Worm (Caenorhabditis elegans): ENCODE results near the gene lgc-5.
"Not testable (repeated sequence)": the region's sequence is repeated elsewhere in the genome, so short reads cannot be mapped to it uniquely, and the experiment has no call there.

Gene lgc-5

DNA sequence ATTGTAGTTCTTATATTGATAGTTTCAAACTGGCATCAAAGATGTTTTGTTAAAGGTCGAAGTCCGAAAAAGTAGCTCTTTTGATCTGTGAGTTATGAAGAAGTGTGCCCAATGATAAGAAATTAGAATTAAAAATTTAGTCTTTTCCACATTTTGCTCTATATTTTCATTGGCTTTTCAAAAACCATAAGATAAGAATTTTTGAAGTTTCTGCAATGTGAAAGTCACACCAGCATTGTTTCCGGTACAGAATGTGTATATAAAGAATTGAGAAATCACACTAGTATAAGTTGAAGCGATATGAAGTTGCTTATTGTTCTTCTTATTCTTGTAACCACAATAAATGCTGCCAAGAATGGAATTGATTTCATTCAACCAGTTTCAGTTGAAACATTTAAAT is 10.0 kb upstream of the lgc-5 start, which contains the start of gene lys-10:
Gene lys-10, plus strand, starts transcription at position 301 of the 400 bp plus-strand sequence.
- TF ChIP-seq dao-5 (tag; optimal IDR thresholded peaks at IDR 0.05) (no peak), W03F9.2 (tag; optimal IDR thresholded peaks at IDR 0.05) (no peak), him-1 (tag; optimal IDR thresholded peaks at IDR 0.05) (no peak)

DNA sequence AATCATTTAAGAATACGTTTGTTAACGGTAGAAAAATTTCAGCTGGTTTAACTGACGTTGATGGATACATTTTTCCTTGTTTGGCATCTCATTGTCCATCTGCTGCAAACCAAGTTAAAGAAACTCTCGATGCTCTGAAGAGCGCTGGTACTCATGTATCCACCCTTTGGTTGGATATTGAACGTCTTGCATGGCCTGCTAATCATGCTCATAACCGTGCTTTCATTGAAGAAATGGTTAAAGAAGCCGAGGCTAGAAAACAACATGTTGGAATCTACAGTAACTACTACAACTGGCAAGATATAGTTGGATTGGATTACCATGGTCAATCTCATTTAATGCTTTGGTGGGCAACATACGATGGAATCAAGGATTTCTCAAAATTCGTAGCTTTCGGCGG is 9.5 kb upstream of the lgc-5 start:
- TF ChIP-seq W03F9.2 (tag; optimal IDR thresholded peaks at IDR 0.05): no peak
- TF ChIP-seq him-1 (tag; optimal IDR thresholded peaks at IDR 0.05): no peak
- no peak for TF ChIP-seq dao-5 (tag; optimal IDR thresholded peaks at IDR 0.05)

DNA sequence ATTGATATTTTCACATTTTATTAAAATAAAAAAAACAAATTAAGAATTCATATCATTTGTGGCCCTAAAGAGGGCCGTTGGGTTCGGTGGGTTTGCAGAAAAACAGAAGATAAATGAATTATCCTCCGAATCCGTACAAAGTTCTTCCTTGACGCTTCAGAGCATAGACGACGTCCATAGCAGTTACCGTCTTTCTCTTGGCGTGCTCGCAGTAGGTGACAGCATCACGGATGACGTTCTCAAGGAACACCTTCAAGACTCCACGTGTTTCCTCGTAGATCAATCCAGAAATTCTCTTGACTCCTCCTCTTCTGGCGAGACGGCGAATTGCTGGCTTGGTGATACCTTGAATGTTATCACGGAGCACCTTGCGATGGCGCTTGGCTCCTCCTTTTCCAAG is 8.9 kb upstream of the lgc-5 start:
- TF ChIP-seq W03F9.2 (tag; optimal IDR thresholded peaks at IDR 0.05) (no peak), dao-5 (tag; optimal IDR thresholded peaks at IDR 0.05) (no peak), him-1 (tag; optimal IDR thresholded peaks at IDR 0.05) (no peak)

DNA sequence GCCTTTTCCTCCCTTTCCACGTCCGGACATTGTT is 8.7 kb upstream of the lgc-5 start, which contains the start of gene his-31:
Gene his-31, minus strand, starts transcription at position 30 of the 34 bp plus-strand sequence.
- TF ChIP-seq W03F9.2 (tag; optimal IDR thresholded peaks at IDR 0.05): no peak

DNA sequence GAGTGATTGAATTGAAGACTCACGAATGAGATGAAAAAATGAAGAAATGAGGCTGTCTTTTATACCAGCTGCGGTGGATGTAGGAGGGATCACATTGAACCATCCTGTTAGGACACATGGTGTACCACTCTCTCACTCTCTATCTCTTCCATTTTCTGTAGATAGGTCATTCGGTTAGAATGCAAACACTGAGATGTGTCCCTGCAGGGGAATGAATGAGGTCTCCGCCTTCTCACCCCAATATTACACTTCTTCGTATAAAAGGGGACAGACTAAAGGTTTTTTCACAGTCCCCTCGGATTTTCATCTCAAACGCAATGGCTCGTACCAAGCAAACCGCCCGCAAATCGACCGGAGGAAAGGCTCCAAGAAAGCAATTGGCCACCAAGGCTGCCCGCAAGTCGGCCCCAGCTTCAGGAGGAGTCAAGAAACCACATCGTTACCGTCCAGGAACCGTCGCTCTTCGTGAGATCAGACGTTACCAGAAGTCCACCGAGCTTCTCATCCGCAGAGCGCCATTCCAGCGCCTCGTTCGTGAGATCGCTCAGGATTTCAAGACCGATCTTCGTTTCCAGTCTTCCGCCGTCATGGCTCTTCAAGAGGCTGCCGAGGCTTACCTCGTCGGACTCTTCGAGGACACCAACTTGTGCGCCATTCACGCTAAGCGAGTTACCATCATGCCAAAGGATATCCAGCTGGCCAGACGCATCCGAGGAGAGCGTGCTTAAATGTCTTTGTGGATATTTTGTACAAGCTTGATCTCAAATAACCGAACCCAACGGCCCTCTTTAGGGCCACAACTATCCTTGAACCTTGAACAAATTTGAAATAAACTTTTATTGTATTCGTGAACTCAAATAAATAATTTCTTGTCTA is 8.3 kb upstream of the lgc-5 start, which contains the start of gene his-32:
Gene his-32, plus strand, starts transcription at position 318 of the 876 bp plus-strand sequence.
- no peak for TF ChIP-seq him-1 (tag; optimal IDR thresholded peaks at IDR 0.05)
- no peak for TF ChIP-seq dao-5 (tag; optimal IDR thresholded peaks at IDR 0.05)
- TF ChIP-seq W03F9.2 (tag; optimal IDR thresholded peaks at IDR 0.05): no peak

DNA sequence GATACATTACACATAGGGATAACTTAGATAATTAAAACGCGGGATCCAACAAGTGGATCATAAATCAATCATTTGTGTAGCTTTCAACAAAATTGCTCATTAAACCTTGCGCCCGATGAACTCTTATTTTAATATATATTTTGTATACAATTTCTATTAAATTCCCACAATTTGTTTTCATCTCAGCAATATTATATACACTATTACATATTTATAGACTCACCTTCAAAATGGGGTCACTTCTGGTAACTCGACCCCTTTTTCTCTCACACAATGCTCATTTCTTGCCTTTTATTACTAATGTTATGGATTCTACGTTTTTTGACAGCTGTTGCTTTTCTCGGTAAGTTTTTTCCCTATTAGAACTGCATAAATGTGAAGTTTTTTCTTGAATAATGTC is 2.8 kb upstream of the lgc-5 start, which contains the start of gene lgc-6:
Gene lgc-6, plus strand, starts transcription at position 301 of the 400 bp plus-strand sequence.
- TF ChIP-seq him-1 (tag; optimal IDR thresholded peaks at IDR 0.05) (no peak), dao-5 (tag; optimal IDR thresholded peaks at IDR 0.05) (no peak), W03F9.2 (tag; optimal IDR thresholded peaks at IDR 0.05) (no peak)

DNA sequence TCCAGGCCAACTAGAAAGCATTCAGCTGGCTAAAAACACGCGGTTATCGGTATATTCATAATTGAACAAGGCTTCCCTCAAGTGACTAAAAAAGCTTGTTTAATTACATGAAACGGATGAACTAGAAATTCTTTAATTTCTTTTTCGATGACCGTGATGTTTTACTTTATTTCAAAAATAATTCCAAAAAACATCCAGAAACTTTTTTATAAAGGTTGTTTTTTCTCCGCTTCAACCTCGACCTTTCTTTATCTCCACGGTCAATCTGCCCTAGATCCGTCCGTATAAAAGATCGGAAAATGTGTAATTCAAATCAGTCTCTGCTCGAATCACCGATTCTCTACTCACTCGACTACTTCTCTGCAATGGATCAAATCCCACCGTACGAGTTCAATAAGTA is 3.0 kb downstream of the lgc-5 start, which contains the start of gene F17E9.5:
Gene F17E9.5, plus strand, starts transcription at position 301 of the 400 bp plus-strand sequence.
- TF ChIP-seq dao-5 (tag; optimal IDR thresholded peaks at IDR 0.05) (no peak), W03F9.2 (tag; optimal IDR thresholded peaks at IDR 0.05) (no peak)

DNA sequence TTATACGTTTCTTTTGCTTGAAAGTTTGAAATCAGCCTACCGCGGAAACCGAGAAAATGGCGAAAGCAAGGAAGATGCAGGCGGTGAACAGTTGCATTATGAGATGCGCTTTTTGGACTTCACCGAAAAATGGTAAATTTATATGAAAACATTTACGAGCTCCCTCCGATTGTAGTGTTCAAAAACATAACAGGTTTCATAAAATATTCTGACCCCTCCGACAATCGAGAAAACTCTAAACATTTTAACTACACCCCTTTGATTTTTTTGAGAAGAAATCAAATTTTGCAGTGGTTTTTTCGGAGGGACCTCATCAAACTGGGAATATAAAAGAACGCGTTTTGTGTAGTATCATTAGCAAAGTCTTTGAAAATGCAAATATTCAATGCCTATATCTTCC is 4.6 kb downstream of the lgc-5 start, which contains the start of the genes F17E9.18 and F17E9.15:
Gene F17E9.18, minus strand, starts transcription at position 101 of the 400 bp plus-strand sequence.
Gene F17E9.15, plus strand, starts transcription at position 368 of the 400 bp plus-strand sequence.
- no peak for TF ChIP-seq W03F9.2 (tag; optimal IDR thresholded peaks at IDR 0.05)
- TF ChIP-seq him-1 (tag; optimal IDR thresholded peaks at IDR 0.05): no peak
- no peak for TF ChIP-seq dao-5 (tag; optimal IDR thresholded peaks at IDR 0.05)

DNA sequence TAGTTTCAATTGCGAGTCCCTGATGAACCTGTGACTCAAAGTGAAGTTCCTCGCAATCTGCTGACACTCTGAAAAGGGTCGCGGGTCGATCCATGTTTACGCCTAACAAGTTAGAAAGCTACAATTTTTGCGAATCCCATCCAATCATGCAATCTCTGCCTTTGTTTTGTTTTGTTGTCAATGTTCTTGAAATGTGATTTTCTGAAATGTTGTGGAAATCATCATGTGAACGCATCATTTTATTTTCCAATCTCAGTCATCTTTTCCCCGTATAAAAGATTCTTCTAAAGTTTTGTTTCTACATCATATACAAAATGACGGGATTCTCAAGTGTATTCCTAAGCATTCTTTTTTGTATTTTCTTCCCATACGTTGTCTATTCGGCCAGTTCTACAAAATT is 5.6 kb downstream of the lgc-5 start, which contains the start of gene F17E9.4:
Gene F17E9.4, plus strand, starts transcription at position 301 of the 400 bp plus-strand sequence.
- TF ChIP-seq W03F9.2 (tag; optimal IDR thresholded peaks at IDR 0.05): no peak
- no peak for TF ChIP-seq dao-5 (tag; optimal IDR thresholded peaks at IDR 0.05)
- TF ChIP-seq him-1 (tag; optimal IDR thresholded peaks at IDR 0.05): no peak

DNA sequence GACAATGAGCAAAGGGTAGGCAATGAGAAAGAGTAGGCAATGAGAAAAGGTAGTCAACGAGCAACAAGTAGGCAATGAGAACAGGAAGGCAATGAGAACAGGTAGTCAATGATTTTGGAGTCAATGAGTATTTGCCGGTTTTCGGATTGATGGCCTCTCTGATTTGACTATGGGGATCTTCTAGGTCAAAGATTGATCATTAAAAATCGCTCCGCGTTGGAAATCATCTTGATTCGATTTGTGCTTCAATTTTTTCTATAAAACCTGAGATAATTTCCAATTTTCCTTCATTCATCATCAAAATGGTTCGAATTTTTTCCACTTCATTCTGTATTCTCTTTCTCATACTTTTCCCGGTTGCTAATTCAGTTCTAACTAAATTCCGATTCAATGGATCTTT is 9.6 kb downstream of the lgc-5 start, which contains the start of gene F17E9.16:
Gene F17E9.16, plus strand, starts transcription at position 301 of the 400 bp plus-strand sequence.
- not testable (repeated sequence) for TF ChIP-seq him-1, dao-5, W03F9.2 (tag; optimal IDR thresholded peaks at IDR 0.05)

DNA sequence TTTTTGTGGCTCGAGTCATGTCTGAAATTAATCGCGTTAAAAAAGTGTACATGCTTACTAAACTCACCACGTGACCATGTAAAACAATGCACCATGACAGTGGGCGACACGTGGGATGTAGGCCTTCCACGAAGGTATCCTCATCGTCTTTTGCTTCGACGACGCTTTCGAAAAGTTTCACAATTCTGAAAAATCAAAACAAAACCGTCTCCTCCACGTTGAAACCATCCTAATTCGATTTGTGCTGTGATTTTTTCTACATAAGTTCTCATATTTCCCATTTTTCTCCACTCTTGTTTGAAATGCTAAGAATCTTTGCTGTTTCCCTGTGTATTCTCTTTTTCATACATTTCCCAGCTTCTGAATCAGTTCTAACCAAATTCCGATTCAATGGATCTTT is 12.1 kb downstream of the lgc-5 start, which contains the start of gene F17E9.3:
Gene F17E9.3, plus strand, starts transcription at position 301 of the 400 bp plus-strand sequence.
- no peak for TF ChIP-seq W03F9.2 (tag; optimal IDR thresholded peaks at IDR 0.05)
- TF ChIP-seq dao-5 (tag; optimal IDR thresholded peaks at IDR 0.05): no peak
- no peak for TF ChIP-seq him-1 (tag; optimal IDR thresholded peaks at IDR 0.05)

DNA sequence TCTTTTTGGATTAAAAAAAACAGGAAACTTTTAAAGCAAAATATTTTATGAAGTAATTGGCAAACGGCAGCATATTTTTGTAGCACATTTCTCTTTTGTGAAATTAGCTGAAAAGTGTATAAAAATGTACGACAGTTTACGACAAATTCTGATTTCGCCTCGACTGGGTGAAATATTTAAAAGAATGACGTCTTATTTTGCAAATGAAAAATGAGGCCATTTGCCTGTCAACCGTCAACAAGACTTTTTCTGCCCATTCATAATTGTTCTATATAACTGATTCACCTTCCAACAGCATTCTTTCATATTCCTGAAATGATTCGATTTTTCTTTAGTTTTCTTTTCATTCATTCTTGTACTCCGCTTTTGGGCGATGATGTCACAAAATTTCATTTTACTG is 13.1 kb downstream of the lgc-5 start, which contains the start of the genes F17E9.2 and col-116:
Gene F17E9.2, plus strand, starts transcription at position 301 of the 400 bp plus-strand sequence.
Gene col-116, plus strand, starts transcription at position 315 of the 400 bp plus-strand sequence.
- TF ChIP-seq W03F9.2 (tag; optimal IDR thresholded peaks at IDR 0.05) (no peak), dao-5 (tag; optimal IDR thresholded peaks at IDR 0.05) (no peak), him-1 (tag; optimal IDR thresholded peaks at IDR 0.05) (no peak)

DNA sequence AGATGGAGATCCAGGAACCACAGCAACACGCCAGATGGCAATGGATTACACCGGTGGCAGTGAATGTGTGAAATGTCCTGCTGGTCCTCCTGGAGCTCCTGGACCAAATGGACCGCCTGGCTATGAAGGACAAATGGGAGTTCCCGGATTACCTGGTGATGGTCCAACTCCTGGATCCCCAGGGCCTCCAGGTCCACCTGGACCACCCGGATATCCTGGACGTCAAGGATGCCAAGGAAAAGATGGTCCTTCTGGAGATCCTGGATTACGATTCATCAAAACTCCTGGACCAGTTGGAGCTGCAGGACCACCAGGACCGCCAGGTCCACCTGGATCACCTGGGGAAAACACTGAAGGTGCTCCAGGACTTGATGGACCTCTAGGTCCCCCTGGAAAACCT is 14.8 kb downstream of the lgc-5 start:
- TF ChIP-seq him-1 (tag; optimal IDR thresholded peaks at IDR 0.05) (no peak), W03F9.2 (tag; optimal IDR thresholded peaks at IDR 0.05) (no peak), dao-5 (tag; optimal IDR thresholded peaks at IDR 0.05) (no peak)

DNA sequence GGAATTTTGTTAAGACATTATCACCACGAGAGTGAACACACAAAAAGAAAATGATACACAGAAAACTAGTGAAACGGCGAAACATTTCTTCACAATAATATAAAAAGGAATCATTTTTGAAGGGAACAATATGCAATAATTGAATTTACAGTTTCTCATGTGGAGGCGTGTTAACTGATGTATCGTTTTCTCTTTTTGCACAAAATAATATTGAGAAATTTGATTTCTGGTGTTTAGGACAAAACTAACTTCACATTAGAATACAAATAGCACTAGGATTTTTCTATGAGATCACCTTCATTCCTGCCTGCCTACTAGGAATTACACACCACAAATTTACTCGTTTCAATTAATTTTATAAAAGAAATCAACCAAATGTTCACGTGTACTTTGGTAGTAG is 16.0 kb downstream of the lgc-5 start, which contains the start of gene D2096.13:
Gene D2096.13, minus strand, starts transcription at position 101 of the 400 bp plus-strand sequence.
- TF ChIP-seq him-1 (tag; optimal IDR thresholded peaks at IDR 0.05) (no peak), dao-5 (tag; optimal IDR thresholded peaks at IDR 0.05) (no peak), W03F9.2 (tag; optimal IDR thresholded peaks at IDR 0.05) (no peak)

Measured in whole organism, L4/young adult.